Fruit fly (Drosophila melanogaster): ENCODE measurements around the gene futsch.

futsch gene

DNA sequence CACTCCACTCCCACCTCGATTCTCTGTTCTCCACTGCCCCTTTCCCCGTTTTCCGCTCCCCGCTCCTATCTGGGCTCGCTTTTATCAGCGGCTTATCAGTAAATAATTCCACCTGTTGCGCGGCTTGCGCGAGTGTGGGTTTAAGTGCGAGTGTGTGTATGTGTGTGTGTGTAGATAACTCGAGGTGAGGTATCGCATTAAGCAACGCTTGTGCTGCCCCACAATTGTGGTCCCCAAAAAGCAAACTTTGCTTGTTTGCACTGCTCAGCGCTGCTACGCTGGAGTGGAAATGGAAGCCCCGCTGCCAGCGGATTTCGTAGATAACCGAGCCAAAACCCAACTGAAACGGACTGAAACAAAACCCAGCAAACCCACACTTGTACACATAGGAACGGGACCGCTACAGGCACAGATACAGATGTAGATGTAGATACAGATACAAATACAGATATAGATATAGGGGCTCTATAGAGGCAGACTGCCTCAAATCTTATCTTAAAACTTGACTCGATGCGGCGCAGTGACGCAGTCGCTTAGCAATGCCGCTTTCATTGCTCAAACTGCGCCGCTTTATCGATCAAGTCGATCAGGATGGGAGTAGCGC is 21.6 kb upstream of the futsch start:
- TF ChIP-seq EcR (GFP tag; optimal IDR thresholded peaks at IDR 0.05): no peak

DNA sequence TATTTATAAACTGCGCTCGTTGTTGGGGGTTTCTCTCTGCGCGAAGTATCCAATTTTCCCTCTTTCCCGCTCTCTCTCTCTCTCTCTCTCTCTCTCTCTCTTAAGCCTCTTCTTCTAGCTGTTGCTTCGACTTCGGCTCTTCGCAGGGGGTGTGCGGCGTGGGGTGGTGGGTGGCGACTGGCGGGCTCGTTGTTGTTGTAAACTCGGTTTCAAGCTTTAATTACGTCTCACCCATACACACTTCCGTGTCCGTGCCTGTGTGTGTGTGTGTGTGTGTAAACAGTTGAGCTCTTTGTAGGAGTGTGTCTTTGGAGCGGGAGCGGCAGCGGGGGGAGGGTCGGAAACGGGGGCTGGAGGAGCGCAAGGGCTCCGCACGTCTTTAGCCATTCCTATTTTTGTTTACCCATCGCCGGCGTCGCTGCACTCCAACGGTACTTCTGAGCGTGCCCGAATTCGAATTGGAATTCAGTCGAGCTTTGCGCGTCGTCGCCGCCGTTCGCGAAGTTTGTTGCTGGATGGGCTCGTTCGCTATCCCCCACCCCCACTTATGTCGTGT is 20.6 kb upstream of the futsch start:
- TF ChIP-seq psq (optimal IDR thresholded peaks at IDR 0.05) (no peak), Dll (optimal IDR thresholded peaks at IDR 0.05) (peak; percentile 90), usp (GFP tag; optimal IDR thresholded peaks at IDR 0.05) (no peak), EcR (GFP tag; optimal IDR thresholded peaks at IDR 0.05) (no peak), CG8478 (optimal IDR thresholded peaks at IDR 0.05) (no peak)

DNA sequence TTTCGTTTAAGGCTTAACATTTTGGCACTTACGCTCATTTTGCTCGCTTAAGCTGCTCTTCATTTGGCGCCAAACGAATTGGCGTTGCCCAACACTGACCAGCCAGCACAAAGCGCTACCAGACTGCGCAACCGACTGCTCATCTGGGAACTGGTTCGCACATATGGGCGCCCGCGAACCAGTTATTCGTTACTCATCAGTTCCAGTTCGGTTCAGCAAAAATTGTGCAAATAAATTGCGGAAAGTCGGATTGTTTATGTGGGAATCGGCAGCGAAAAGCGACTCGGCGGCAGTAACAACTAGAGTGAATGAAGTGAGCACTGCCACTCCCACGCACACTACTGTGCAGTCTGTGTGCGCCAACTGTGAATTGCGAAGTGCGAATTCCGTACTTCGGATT is 16.0 kb upstream of the futsch start, which contains the start of gene Rilpl:
Gene Rilpl (plus strand): TSS at position 180 of the 400 bp plus-strand sequence.
- no peak for TF ChIP-seq CG8478 (optimal IDR thresholded peaks at IDR 0.05)
- TF ChIP-seq psq (optimal IDR thresholded peaks at IDR 0.05): no peak
- no peak for TF ChIP-seq Dll (optimal IDR thresholded peaks at IDR 0.05)
- TF ChIP-seq EcR (GFP tag; optimal IDR thresholded peaks at IDR 0.05): no peak
- TF ChIP-seq usp (GFP tag; optimal IDR thresholded peaks at IDR 0.05): no peak
- TF ChIP-seq pan (optimal IDR thresholded peaks at IDR 0.05): no peak

DNA sequence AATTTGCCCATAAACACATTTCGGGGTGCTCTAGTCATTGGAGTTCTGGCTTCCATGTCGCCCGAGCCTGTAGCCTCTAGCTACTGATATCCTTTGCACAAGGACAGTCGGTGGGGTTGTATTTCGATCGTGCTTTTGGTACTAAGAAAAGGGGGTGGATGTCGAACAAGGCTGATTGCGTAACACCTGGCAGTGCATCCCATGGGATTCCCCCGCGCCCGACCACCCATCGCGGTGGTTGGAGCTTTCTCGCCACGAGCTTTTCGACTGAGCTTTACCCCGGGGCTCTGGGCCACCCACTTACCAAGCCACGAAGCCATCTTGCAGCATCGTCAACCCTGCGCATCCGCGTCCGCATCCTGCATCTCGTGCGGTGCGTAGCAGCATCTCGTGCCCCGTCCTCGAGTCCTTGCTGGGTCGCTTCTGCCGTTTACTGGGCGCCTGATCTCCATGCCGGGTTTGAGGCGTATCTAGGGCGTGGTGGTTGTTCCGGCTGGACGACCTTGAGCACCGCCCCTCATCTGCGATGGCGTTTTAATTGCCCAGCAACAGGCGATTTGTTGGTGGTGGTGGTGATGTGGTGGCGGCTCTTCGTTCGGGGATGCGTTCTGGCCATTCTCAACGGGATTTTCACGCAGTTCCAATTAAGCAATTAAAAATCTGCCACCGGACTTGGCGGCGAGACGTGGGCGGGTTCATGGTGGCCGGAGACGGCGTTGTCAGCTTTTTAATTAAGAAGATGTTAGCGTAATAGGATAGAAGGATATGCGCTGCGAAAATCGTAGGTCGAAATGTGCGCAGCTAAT is 11.0 kb upstream of the futsch start:
- TF ChIP-seq Dll (optimal IDR thresholded peaks at IDR 0.05) (no peak), psq (optimal IDR thresholded peaks at IDR 0.05) (no peak), usp (GFP tag; optimal IDR thresholded peaks at IDR 0.05) (no peak), EcR (GFP tag; optimal IDR thresholded peaks at IDR 0.05) (no peak), CG8478 (optimal IDR thresholded peaks at IDR 0.05) (no peak), pan (optimal IDR thresholded peaks at IDR 0.05) (no peak)

DNA sequence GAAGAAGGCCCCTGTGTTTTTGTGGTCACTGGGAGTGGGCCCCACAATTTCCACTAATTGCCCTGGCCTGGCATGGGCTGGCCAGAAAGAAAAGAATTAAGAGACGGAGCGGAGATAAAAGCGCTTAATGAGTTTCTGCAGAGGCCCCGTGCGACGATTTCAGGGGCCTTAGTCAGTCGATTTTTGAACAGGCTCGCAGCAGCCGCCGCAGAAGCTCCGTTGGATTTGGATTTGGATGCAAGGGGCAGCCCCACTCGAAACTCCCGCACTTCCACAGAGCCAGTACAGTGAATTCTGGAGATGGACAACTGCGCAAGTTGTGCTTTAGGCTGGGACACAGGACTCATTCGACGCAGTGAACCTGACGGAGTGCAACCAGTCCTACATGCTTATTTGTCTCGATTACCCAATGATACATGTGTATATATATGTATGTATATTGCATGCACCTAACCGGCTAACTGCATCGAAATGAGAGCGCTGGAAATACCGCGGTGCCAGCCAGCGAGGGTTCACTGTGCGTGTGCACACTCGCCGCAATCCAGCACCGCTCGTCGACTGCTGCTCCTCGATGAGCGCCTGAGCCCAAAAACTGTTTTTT is 10.3 kb upstream of the futsch start:
- TF ChIP-seq pan (optimal IDR thresholded peaks at IDR 0.05) (no peak), usp (GFP tag; optimal IDR thresholded peaks at IDR 0.05) (no peak), CG8478 (optimal IDR thresholded peaks at IDR 0.05) (no peak), Dll (optimal IDR thresholded peaks at IDR 0.05) (no peak), EcR (GFP tag; optimal IDR thresholded peaks at IDR 0.05) (no peak), psq (optimal IDR thresholded peaks at IDR 0.05) (no peak)

DNA sequence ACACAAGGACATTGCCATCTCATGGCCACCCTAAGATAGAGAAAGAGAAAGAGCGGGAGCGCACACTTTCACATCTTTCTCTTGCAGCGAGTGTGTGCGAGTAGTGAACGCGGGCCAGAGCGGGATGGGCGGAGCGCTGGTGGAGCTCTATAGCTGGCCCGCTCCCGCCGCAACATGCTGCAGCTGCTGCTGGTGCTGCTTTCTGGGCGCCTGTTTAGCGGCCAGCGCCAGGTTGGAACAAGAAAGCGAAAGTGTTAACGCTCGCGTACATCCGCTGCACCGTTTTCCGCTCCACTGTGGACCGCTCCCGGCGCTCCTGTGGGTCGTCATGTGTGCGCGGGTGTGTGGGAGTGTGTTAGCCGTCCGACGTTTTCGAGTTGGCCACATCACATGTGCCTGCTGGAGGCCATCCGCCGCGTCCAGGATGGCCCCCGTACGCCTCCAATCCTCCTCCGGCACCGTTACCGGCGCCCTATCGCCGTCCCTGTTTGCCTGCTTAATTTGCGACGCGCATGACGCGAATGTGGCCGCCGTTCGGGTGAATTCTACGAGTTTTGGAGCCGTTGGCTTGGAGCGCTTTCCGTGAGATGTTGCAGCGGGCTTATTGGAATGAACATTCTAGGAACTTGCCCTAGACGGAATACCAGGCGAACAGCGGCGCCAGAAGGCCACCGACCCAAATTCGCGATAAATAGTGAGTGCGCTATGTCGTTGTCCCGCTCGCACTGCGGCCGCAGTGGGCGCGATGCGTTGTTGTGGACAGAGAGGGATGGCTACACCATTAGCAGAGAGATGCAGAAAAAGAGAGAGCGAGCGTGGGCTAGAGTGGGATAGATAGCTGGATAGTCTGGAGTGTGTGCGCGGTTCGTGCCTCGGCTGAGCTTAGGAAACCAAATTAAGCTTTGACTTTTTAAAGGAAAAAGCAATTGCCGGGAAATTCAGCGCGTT is 9.5 kb upstream of the futsch start:
- no peak for TF ChIP-seq psq (optimal IDR thresholded peaks at IDR 0.05)
- TF ChIP-seq Dll (optimal IDR thresholded peaks at IDR 0.05): peak; percentile 53
- peak; percentile 95 for TF ChIP-seq CG8478 (optimal IDR thresholded peaks at IDR 0.05)

DNA sequence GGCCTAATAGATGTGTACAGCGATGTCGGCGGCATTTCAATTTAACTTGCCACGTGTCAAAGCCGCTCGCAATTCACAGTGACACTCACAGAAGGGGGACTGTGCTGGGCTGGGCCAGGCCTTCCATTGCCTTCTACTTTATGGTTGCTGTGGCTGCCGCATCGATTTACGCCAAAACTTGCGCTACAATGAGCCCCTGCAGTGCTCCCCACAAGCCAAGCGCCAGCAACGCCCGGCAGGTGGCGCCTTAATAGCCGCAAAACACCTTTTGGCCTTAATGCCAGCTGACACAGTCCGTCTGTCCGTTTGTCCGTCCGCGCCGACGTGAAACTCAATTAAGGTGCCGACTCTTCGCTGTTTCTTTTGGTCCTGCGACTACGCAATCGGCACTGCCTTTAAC is 3.9 kb upstream of the futsch start:
- TF ChIP-seq CG8478 (optimal IDR thresholded peaks at IDR 0.05) (no peak), EcR (GFP tag; optimal IDR thresholded peaks at IDR 0.05) (no peak), Dll (optimal IDR thresholded peaks at IDR 0.05) (no peak), usp (GFP tag; optimal IDR thresholded peaks at IDR 0.05) (no peak), psq (optimal IDR thresholded peaks at IDR 0.05) (no peak), pan (optimal IDR thresholded peaks at IDR 0.05) (no peak)

DNA sequence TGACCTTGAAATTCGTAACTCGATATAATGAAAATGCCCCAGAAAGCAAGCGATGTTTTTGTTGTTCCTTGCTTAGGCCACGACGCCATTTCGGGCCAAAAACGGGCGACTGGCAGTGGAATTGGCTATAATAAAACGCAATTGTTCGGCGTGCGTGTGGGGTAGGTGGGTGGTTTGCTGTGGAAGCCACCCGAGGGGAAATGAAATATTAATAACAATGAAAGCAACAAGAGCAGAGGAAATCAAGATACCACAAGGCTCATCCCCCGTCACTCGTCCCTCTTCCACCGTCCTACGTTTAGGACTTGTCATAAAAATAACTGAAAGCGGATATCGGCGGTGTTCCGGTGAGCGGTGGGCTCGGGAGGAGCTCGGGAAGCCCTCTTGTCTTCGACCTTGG is 3.1 kb upstream of the futsch start:
- TF ChIP-seq Dll (optimal IDR thresholded peaks at IDR 0.05) (no peak), pan (optimal IDR thresholded peaks at IDR 0.05) (no peak), usp (GFP tag; optimal IDR thresholded peaks at IDR 0.05) (no peak), psq (optimal IDR thresholded peaks at IDR 0.05) (no peak), CG8478 (optimal IDR thresholded peaks at IDR 0.05) (no peak), EcR (GFP tag; optimal IDR thresholded peaks at IDR 0.05) (no peak)

DNA sequence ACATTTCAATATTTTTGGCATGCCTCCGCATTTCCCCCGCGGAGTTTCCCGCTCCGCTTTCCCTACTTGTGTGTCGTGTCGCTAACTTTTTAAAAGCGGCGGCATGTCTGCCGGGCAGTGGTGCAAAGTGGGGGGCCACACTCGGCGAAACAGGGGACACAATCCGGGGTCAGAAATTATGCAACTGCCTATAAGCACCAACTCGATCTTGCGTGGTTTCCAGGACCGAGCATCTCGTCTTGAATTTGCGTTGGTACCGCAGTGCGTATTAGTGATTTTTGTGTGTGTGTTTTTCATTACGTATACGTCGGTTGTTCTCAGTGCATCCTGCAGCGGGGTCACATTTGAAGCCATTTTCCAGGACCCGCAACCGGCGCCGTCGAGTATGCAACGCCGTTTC is 1.2 kb upstream of the futsch start:
- TF ChIP-seq pan (optimal IDR thresholded peaks at IDR 0.05) (no peak), usp (GFP tag; optimal IDR thresholded peaks at IDR 0.05) (no peak), CG8478 (optimal IDR thresholded peaks at IDR 0.05) (no peak), Dll (optimal IDR thresholded peaks at IDR 0.05) (no peak), EcR (GFP tag; optimal IDR thresholded peaks at IDR 0.05) (no peak), psq (optimal IDR thresholded peaks at IDR 0.05) (no peak)

DNA sequence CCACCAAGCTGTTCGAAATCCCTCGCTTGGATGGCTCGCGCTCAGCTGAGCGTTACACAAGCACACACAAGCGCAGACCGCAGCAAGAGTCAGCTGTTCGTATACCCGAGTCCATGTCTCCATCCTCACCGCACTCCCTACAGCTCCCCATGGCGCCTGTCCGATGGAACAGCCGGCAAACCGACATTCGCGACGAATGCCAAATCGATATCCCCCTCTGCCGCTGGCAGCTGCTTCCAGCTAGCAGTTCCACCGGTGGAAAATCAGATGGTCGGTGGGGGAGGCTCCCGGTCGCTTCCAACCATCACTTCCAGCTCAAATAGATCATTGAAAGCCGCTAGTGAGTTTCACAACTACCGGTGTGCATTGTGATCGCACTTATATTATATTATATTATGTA is 1.4 kb downstream of the futsch start:
- TF ChIP-seq Dll (optimal IDR thresholded peaks at IDR 0.05) (no peak), usp (GFP tag; optimal IDR thresholded peaks at IDR 0.05) (no peak), psq (optimal IDR thresholded peaks at IDR 0.05) (no peak), EcR (GFP tag; optimal IDR thresholded peaks at IDR 0.05) (no peak), CG8478 (optimal IDR thresholded peaks at IDR 0.05) (no peak), pan (optimal IDR thresholded peaks at IDR 0.05) (no peak)

DNA sequence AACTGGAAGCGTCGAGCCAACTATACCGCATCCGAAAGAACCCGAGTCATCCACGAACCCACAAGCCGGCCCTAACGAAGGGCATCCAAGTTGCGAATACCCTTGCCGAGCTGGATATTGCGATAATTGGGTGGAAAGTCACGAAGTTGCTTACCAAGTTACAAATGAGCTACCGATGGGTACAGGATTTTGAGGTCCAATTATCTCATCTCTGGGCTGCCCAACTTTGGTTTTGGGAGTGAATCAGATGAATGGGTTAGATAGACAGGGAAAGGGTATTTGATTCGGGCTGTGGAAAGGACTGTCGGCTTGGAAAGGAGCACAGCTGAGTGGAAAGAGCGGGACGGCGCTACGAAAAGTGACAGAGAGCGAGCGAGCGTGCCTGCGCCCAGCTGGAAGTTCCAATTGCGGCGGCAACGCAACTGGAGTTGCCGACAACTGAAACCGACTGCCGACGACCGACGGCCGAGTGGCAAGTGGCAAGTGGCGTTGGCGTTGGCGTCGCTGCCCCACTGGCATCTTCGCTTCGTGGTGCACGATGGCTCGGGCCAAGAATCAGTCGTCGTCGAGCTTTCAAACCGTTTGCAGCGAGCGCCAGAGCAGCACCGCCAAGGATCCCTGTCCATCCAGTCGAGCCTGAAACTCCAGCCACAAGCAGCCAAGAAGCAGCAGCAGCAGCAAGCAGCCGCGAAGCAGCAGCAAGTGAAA is 2.5 kb downstream of the futsch start:
- TF ChIP-seq CG8478 (optimal IDR thresholded peaks at IDR 0.05) (no peak), pan (optimal IDR thresholded peaks at IDR 0.05) (no peak), Dll (optimal IDR thresholded peaks at IDR 0.05) (no peak), usp (GFP tag; optimal IDR thresholded peaks at IDR 0.05) (no peak)
